Fruit fly (Drosophila melanogaster): ENCODE data around the gene RasGAP1.

- TF ChIP-seq fru (GFP tag; optimal IDR thresholded peaks at IDR 0.05) (no peak), Dif (GFP tag; optimal IDR thresholded peaks at IDR 0.05; ENCODE audit: partially characterized antibody) (no peak), ey (GFP tag; optimal IDR thresholded peaks at IDR 0.05) (no peak), Dfd (GFP tag; optimal IDR thresholded peaks at IDR 0.05) (no peak), GATAd (GFP tag; optimal IDR thresholded peaks at IDR 0.05) (no peak), Jra (GFP tag; optimal IDR thresholded peaks at IDR 0.05) (no peak), HLH106 (tag; optimal IDR thresholded peaks at IDR 0.05) (no peak), lola (GFP tag; optimal IDR thresholded peaks at IDR 0.05) (no peak), sv (GFP tag; optimal IDR thresholded peaks at IDR 0.05) (no peak), Mio (GFP tag; optimal IDR thresholded peaks at IDR 0.05) (no peak), h (GFP tag; optimal IDR thresholded peaks at IDR 0.05) (no peak), Hr78 (GFP tag; optimal IDR thresholded peaks at IDR 0.05) (no peak), psq (GFP tag; optimal IDR thresholded peaks at IDR 0.05) (no peak)
Observed at dm6 chr3L:9797587-9797986, 57.5 kb downstream of the RasGAP1 start, which contains the start of gene Zasp67.

Data from whole organism, wandering third instar larva.